Fruit fly (Drosophila melanogaster) whole organism, adult: ENCODE measurements around the gene comm3.

Experiments
- CG11617 ChIP-seq: fragments of 200-800 bp; sonication (Bioruptor generic); optimal IDR thresholded peaks from 2 replicates; lab custom pipeline; 2017; ENCODE audit warnings: mild to moderate bottlenecking, missing biosample characterization, missing genetic modification reagents, missing genetic modification characterization
- CG12768 ChIP-seq: fragments of 200-800 bp; sonication (Bioruptor generic); optimal IDR thresholded peaks from 2 replicates; lab custom pipeline; 2017; ENCODE audit warnings: missing biosample characterization, missing genetic modification characterization, mild to moderate bottlenecking, moderate library complexity, missing genetic modification reagents
- CG14711 ChIP-seq: fragments of 200-800 bp; sonication (Bioruptor generic); optimal IDR thresholded peaks from 2 replicates; lab custom pipeline; 2018; ENCODE audit warnings: missing biosample characterization, mild to moderate bottlenecking, missing genetic modification characterization, moderate library complexity
- CG1620 ChIP-seq: fragments of 200-800 bp; sonication (Bioruptor generic); optimal IDR thresholded peaks from 2 replicates; lab custom pipeline; 2016; ENCODE audit warnings: missing biosample characterization, missing genetic modification characterization
- CG33017 ChIP-seq: fragments of 200-800 bp; sonication (Bioruptor generic); optimal IDR thresholded peaks from 2 replicates; lab custom pipeline; 2018; ENCODE audit warnings: missing biosample characterization, mild to moderate bottlenecking, missing genetic modification characterization, moderate library complexity
- CG5204 ChIP-seq: fragments of 200-800 bp; sonication (Bioruptor generic); optimal IDR thresholded peaks from 2 replicates; lab custom pipeline; 2016; ENCODE audit warnings: missing biosample characterization, missing genetic modification characterization
- CG7045 ChIP-seq: fragments of 200-800 bp; sonication (Bioruptor generic); optimal IDR thresholded peaks from 2 replicates; lab custom pipeline; 2017; ENCODE audit warnings: missing biosample characterization, mild to moderate bottlenecking, missing genetic modification characterization
- CG7101 ChIP-seq: fragments of 200-800 bp; sonication (Bioruptor generic); optimal IDR thresholded peaks from 2 replicates; lab custom pipeline; 2018; ENCODE audit warnings: missing biosample characterization, mild to moderate bottlenecking, missing genetic modification characterization, moderate library complexity
- Clk ChIP-seq: fragments of 200-800 bp; sonication (Bioruptor generic); optimal IDR thresholded peaks from 2 replicates; lab custom pipeline; 2017; ENCODE audit warnings: missing biosample characterization, missing genetic modification characterization
- Crg-1 ChIP-seq: fragments of 200-800 bp; sonication (Bioruptor generic); optimal IDR thresholded peaks from 2 replicates; lab custom pipeline; 2016; ENCODE audit warnings: missing biosample characterization, missing genetic modification characterization
- Hr96 ChIP-seq: fragments of 200-800 bp; sonication (Bioruptor generic); optimal IDR thresholded peaks from 2 replicates; lab custom pipeline; 2016; ENCODE audit warnings: missing biosample characterization, missing genetic modification characterization
- Mnt ChIP-seq: fragments of 200-800 bp; sonication (Bioruptor generic); optimal IDR thresholded peaks from 2 replicates; lab custom pipeline; 2016; ENCODE audit warnings: missing biosample characterization, mild to moderate bottlenecking, missing genetic modification characterization
- bab1 ChIP-seq: fragments of 200-800 bp; sonication (Bioruptor generic); optimal IDR thresholded peaks from 3 replicates; lab custom pipeline; 2019; ENCODE audit warnings: missing biosample characterization, mild to moderate bottlenecking, missing genetic modification characterization, moderate library complexity
- cic ChIP-seq: fragments of 200-800 bp; sonication (Bioruptor generic); optimal IDR thresholded peaks from 2 replicates; lab custom pipeline; 2017; ENCODE audit warnings: missing biosample characterization, mild to moderate bottlenecking, missing genetic modification characterization, moderate library complexity
- cnc ChIP-seq, 2 experiments: fragments of >200 bp; optimal IDR thresholded peaks; 2 replicates each; lab custom pipeline; 2017
- kay ChIP-seq: fragments of 200-800 bp; sonication (Bioruptor generic); peaks from one replicate; lab custom pipeline; 2016; ENCODE audit warnings: missing biosample characterization, missing genetic modification characterization, borderline replicate concordance
- ovo ChIP-seq: fragments of 200-800 bp; sonication (Bioruptor generic); optimal IDR thresholded peaks from 2 replicates; lab custom pipeline; 2016; ENCODE audit warnings: missing biosample characterization, missing genetic modification characterization
- pad ChIP-seq: fragments of 200-800 bp; sonication (Bioruptor generic); optimal IDR thresholded peaks from 3 replicates; lab custom pipeline; 2017; ENCODE audit warnings: missing biosample characterization, missing genetic modification characterization, mild to moderate bottlenecking, moderate library complexity, missing genetic modification reagents
- tj ChIP-seq: fragments of 200-800 bp; sonication (Bioruptor generic); optimal IDR thresholded peaks from 3 replicates; lab custom pipeline; 2017; ENCODE audit warnings: missing biosample characterization, mild to moderate bottlenecking, missing genetic modification characterization, moderate library complexity
- toe ChIP-seq: fragments of 200-800 bp; sonication (Bioruptor generic); optimal IDR thresholded peaks from 2 replicates; lab custom pipeline; 2016; ENCODE audit warnings: missing biosample characterization, missing genetic modification characterization

The comm3 gene

DNA sequence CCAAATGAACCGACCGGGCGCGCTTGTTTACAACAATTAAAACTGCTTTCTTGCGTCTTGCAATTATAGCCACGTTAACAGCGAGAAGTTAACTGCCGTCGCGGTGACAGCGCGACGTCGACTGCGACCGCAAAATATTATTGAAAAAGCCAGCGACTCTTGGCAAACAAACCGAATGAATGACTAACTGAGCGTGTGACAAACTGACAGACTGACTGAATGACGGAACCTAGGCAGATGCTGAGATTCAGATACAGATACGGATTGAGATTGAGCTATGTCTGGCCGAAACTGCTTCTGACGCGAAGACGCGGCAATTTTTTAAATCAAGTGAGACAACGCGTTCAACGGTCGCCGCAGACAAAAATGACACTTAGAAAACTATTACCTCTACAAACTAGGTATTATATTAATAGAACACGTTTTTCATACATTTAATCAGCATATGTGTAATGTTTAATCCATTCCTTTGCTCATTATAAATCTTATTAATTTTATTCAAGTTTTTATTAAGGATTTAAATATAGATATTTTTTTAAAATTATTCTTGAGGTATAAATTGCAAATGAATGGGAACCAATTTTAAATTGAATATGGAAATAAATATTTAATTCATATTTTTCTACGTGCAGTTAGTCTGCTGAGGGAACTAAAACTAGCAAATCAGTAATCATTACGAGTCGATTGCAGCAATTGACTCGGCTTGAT, 13.0 kb downstream of the comm3 start:
- peak; percentile 1 for TF ChIP-seq CG5204 (GFP tag; lab: Kevin White, UChicago)
- no peak for TF ChIP-seq Hr96 (GFP tag; lab: Kevin White, UChicago)
- TF ChIP-seq CG12768, result peak; percentile 10
- TF ChIP-seq CG7045, result peak; percentile 13
- peak; percentile 78 for TF ChIP-seq CG33017 (tag; lab: Kevin White, UChicago)
- no peak for TF ChIP-seq cnc (optimal IDR thresholded peaks at IDR 0.05; lab: Kevin White, UChicago)
- TF ChIP-seq CG11617 (GFP tag; lab: Kevin White, UChicago), result peak; percentile 25
- TF ChIP-seq tj (GFP tag; lab: Kevin White, UChicago), result no peak
- TF ChIP-seq bab1, result no peak
- peak; percentile 28 for TF ChIP-seq cic (GFP tag; lab: Kevin White, UChicago)
- TF ChIP-seq Clk (GFP tag; lab: Kevin White, UChicago), result no peak
- peak; percentile 62 for TF ChIP-seq CG14711 (tag; lab: Kevin White, UChicago)
- no peak for TF ChIP-seq kay (GFP tag; lab: Kevin White, UChicago)
- TF ChIP-seq Crg-1 (GFP tag; lab: Kevin White, UChicago), result no peak
- no peak for TF ChIP-seq CG1620 (GFP tag; lab: Kevin White, UChicago)
- TF ChIP-seq CG7101 (tag; lab: Kevin White, UChicago), result peak; percentile 72

DNA sequence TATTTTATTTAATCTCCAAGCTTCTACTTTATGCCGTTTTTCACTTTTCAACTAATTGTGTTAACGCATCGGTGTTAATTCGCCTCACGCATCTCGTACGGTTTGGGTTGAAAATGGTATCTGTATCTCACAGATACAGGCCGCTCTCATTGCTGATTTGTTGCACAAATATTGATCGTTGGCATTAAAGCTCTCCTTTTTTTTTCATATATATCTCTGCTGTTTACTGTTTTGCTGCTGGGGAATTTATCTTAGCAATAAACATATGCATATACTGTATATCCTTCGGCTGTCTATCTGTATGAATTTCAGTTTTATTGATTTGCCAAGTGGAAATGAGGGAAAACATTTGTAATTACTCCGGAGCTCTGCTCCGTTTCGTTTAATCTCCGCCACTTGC, 14.9 kb downstream of the comm3 start:
- TF ChIP-seq CG33017 (tag; lab: Kevin White, UChicago), result no peak
- TF ChIP-seq kay (GFP tag; lab: Kevin White, UChicago), result peak; percentile 23
- peak; percentile 5 for TF ChIP-seq CG7101 (tag; lab: Kevin White, UChicago)

DNA sequence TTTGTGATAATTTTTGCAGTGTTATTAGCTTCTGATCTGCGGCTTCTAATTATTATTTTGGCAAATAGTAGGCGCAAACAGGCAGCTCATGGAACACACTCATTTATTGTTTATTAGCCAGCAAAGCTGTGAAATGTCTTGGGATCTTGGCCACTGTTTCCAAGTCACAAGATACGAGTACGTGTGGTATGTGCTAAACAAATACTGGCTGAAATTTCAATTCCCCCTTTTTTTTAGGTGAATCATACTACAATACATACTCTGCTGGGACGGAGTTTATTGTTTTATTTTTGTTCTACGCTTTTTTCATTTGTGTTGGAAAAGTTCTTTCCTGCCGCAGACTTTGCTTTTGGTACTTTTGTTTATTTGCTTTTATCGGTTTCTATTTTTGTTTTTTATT, 16.5 kb downstream of the comm3 start:
- no peak for TF ChIP-seq cic (GFP tag; lab: Kevin White, UChicago)
- no peak for TF ChIP-seq bab1
- no peak for TF ChIP-seq ovo (GFP tag; lab: Kevin White, UChicago)
- TF ChIP-seq kay (GFP tag; lab: Kevin White, UChicago), result no peak
- TF ChIP-seq Mnt (GFP tag; lab: Kevin White, UChicago), result no peak
- no peak for TF ChIP-seq pad
- TF ChIP-seq cnc (optimal IDR thresholded peaks at IDR 0.05; lab: Kevin White, UChicago), result no peak
- no peak for TF ChIP-seq CG33017 (tag; lab: Kevin White, UChicago)
- no peak for TF ChIP-seq Clk (GFP tag; lab: Kevin White, UChicago)

DNA sequence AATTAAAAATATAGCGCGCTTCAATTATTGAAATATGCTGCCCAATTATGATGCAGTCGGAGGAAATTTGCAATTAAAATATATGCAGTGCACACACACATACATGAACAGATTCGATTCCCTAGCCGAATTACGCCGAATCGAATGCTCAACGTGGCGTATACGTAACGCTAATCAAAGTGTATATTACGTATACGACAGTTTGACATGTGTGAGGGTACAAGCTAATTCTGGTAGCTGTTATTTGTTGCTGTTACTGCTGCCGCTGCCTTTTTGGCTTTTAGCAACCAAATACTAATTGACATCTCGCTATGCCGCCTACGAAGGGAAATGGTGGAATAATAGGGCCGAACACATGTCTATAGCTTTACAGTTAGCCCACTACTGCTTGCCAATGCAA, 20.3 kb downstream of the comm3 start:
- TF ChIP-seq toe (GFP tag; lab: Kevin White, UChicago), result no peak
- TF ChIP-seq CG33017 (tag; lab: Kevin White, UChicago), result no peak
- TF ChIP-seq kay (GFP tag; lab: Kevin White, UChicago), result peak; percentile 61
- TF ChIP-seq CG12768, result no peak

DNA sequence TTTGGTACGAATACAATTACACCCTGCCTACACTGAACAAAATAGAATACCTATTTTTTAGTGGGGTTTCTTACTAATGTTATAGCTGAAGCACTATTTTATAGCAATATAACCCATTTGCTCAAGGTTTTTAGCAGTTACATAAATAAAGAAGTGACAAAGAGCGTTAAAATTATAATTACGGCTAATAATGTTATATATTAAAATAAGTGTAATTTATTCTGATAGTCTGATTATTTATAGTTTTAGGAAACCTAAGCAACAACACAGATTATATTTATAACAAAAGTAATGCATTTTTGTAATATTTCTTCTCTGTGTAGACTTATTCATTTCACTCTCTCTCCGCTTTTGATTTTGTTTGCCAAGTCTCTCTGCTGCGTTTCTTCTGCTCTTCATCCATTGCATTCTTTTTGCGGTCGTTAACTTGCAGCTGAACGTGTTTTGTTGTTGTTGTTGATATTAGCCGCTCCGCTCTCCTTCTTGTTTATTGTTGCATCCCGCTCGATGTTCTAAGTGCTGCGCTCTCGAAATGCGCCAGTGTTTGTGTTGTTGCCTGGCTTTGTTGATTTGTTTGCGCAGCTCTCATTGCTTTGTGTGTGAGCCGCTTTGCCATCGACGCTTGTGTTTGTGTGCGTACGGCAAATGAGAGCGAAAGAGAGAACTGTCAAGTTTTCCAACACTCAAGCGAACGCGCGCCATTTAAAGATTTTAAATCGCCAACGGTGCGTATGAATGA, 21.7 kb downstream of the comm3 start:
- TF ChIP-seq CG33017 (tag; lab: Kevin White, UChicago) (peak; percentile 93), CG11617 (GFP tag; lab: Kevin White, UChicago) (peak; percentile 93), cnc (optimal IDR thresholded peaks at IDR 0.05; lab: Kevin White, UChicago) (no peak), CG5204 (GFP tag; lab: Kevin White, UChicago) (peak; percentile 82), Hr96 (GFP tag; lab: Kevin White, UChicago) (peak; percentile 22), CG14711 (tag; lab: Kevin White, UChicago) (peak; percentile 88), cic (GFP tag; lab: Kevin White, UChicago) (no peak), CG1620 (GFP tag; lab: Kevin White, UChicago) (peak; percentile 52), Mnt (GFP tag; lab: Kevin White, UChicago) (peak; percentile 51), pad (peak; percentile 77), CG12768 (peak; percentile 75), bab1 (peak; percentile 95), CG7045 (peak; percentile 86), kay (GFP tag; lab: Kevin White, UChicago) (peak; percentile 75), ovo (GFP tag; lab: Kevin White, UChicago) (peak; percentile 57), tj (GFP tag; lab: Kevin White, UChicago) (peak; percentile 65), Crg-1 (GFP tag; lab: Kevin White, UChicago) (no peak), toe (GFP tag; lab: Kevin White, UChicago) (peak; percentile 47), CG7101 (tag; lab: Kevin White, UChicago) (peak; percentile 92), Clk (GFP tag; lab: Kevin White, UChicago) (peak; percentile 52)

DNA sequence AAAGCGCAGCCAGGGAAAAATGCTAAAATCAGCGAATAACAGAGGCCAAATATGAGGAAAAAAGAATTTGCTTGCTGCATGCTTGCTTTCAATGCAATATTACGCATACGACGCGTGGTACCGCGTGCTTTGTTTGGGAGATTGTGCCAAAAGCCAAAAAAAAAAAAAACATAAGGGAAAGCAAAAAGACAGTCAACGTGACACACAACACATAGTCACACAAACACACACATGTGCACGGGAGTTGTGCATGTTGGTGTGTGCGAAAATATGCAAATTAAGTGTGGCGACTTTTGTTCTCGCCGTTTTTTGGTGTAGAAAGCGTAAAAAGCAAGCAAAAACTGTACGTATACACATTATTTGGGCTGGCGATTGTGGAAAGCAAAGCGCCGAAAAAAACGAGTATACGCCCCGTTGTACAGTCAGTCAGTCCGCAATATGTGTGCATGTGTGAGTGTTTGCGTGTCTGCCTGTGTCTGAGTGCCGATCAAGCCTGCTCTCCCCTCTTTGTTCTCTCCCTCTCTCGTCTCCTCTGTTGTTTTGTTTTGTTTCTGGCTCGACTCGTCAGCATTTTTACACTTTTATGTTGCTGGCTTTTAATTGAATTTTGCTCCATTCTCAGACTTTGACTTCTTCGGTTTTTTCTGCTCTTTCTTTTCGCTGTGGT, 22.5 kb downstream of the comm3 start:
- no peak for TF ChIP-seq Mnt (GFP tag; lab: Kevin White, UChicago)
- no peak for TF ChIP-seq CG33017 (tag; lab: Kevin White, UChicago)
- no peak for TF ChIP-seq CG11617 (GFP tag; lab: Kevin White, UChicago)
- peak; percentile 68 for TF ChIP-seq tj (GFP tag; lab: Kevin White, UChicago)
- TF ChIP-seq bab1, result no peak
- TF ChIP-seq CG7101 (tag; lab: Kevin White, UChicago), result no peak
- no peak for TF ChIP-seq CG7045
